Worm (Caenorhabditis elegans): Measurements from ENCODE around the gene Y41D4B.11.

ce11 chrIV:1559931-1560330 is 45.6 kb upstream of the Y41D4B.11 start, which contains the start of gene Y41D4B.17:
- TF ChIP-seq lin-26 (GFP tag; IDR thresholded peaks at IDR 0.05), result no peak
- TF ChIP-seq nhr-90 (tag; optimal IDR thresholded peaks at IDR 0.05), result no peak
